Fruit fly (Drosophila melanogaster) whole organism, embryonic: ENCODE data around the gene CG32700.

Source experiments
- Antp ChIP-seq: fragments of 200-800 bp; sonication (Bioruptor generic); optimal IDR thresholded peaks from 3 replicates; lab custom pipeline; 2016; ENCODE audit warnings: missing biosample characterization, missing genetic modification characterization
- Atf3 ChIP-seq: fragments of 200-800 bp; sonication (Bioruptor generic); optimal IDR thresholded peaks from 3 replicates; lab custom pipeline; 2016; ENCODE audit warnings: missing biosample characterization, missing genetic modification characterization
- CG10462 ChIP-seq: fragments of 200-800 bp; sonication (Bioruptor generic); optimal IDR thresholded peaks from 2 replicates; lab custom pipeline; 2016; ENCODE audit warnings: missing biosample characterization, missing genetic modification characterization
- CG12104 ChIP-seq: fragments of 200-800 bp; sonication (Bioruptor generic); optimal IDR thresholded peaks from 3 replicates; lab custom pipeline; 2016; ENCODE audit warnings: missing biosample characterization, missing genetic modification characterization
- CG12236 ChIP-seq: fragments of 200-800 bp; sonication (Bioruptor generic); optimal IDR thresholded peaks from 2 replicates; lab custom pipeline; 2016; ENCODE audit warnings: missing biosample characterization, missing genetic modification characterization
- CG12744 ChIP-seq: fragments of 200-800 bp; sonication (Bioruptor generic); optimal IDR thresholded peaks from 2 replicates; lab custom pipeline; 2016; ENCODE audit warnings: missing biosample characterization, missing genetic modification characterization
- CG13123 ChIP-seq: fragments of 200-800 bp; sonication (Bioruptor generic); optimal IDR thresholded peaks from 2 replicates; lab custom pipeline; 2016; ENCODE audit warnings: missing biosample characterization, missing genetic modification characterization
- CG13296 ChIP-seq: fragments of 200-800 bp; sonication (Bioruptor generic); optimal IDR thresholded peaks from 3 replicates; lab custom pipeline; 2018; ENCODE audit warnings: missing biosample characterization, mild to moderate bottlenecking, missing genetic modification characterization
- CG30020 ChIP-seq: fragments of 200-800 bp; optimal IDR thresholded peaks from 2 replicates; lab custom pipeline; 2019; ENCODE audit warnings: missing biosample characterization, mild to moderate bottlenecking, missing genetic modification characterization, moderate library complexity
- CG31441 ChIP-seq: fragments of 200-800 bp; sonication (Bioruptor generic); IDR thresholded peaks from 2 replicates; pipeline ENCODE4 v1.3.6; 2022; ENCODE audit warnings: missing biosample characterization, missing genetic modification characterization
- CG3163 ChIP-seq: fragments of 200-800 bp; sonication (Bioruptor generic); optimal IDR thresholded peaks from 3 replicates; lab custom pipeline; 2016; ENCODE audit warnings: missing biosample characterization, missing genetic modification characterization
- CG34422 ChIP-seq: fragments of 200-800 bp; sonication (Bioruptor generic); IDR thresholded peaks from 3 replicates; pipeline ENCODE4 v1.3.6; 2022; ENCODE audit warnings: missing biosample characterization, missing genetic modification characterization
- CG3838 ChIP-seq: fragments of 200-800 bp; sonication (Bioruptor generic); optimal IDR thresholded peaks from 3 replicates; lab custom pipeline; 2016; ENCODE audit warnings: missing biosample characterization, missing genetic modification characterization
- CG4328 ChIP-seq: fragments of 200-800 bp; sonication (Bioruptor generic); optimal IDR thresholded peaks from 3 replicates; lab custom pipeline; 2017; ENCODE audit warnings: missing biosample characterization, missing genetic modification reagents, missing genetic modification characterization
- CG5245 ChIP-seq: fragments of 200-800 bp; sonication (Bioruptor generic); optimal IDR thresholded peaks from 3 replicates; lab custom pipeline; 2016; ENCODE audit warnings: missing biosample characterization, missing genetic modification characterization
- CG6654 ChIP-seq: fragments of 200-800 bp; sonication (Bioruptor generic); optimal IDR thresholded peaks from 2 replicates; lab custom pipeline; 2017; ENCODE audit warnings: missing biosample characterization, mild to moderate bottlenecking, missing genetic modification characterization
- CG7357 ChIP-seq: fragments of 200-800 bp; sonication (Bioruptor generic); IDR thresholded peaks from 3 replicates; pipeline ENCODE4 v1.3.6; 2022; ENCODE audit warnings: missing biosample characterization, missing genetic modification characterization
- CG8089 ChIP-seq: fragments of 200-800 bp; sonication (Bioruptor generic); optimal IDR thresholded peaks from 3 replicates; lab custom pipeline; 2016; ENCODE audit warnings: missing biosample characterization, missing genetic modification characterization
- CG8359 ChIP-seq: fragments of 200-800 bp; sonication (Bioruptor generic); optimal IDR thresholded peaks from 2 replicates; lab custom pipeline; 2017; ENCODE audit warnings: missing biosample characterization, mild to moderate bottlenecking, missing genetic modification characterization, borderline replicate concordance
- Camta ChIP-seq: fragments of 200-800 bp; sonication (Bioruptor generic); optimal IDR thresholded peaks from 2 replicates; lab custom pipeline; 2016; ENCODE audit warnings: missing biosample characterization, missing genetic modification characterization
- Dfd ChIP-seq, 2 experiments: fragments of >200 bp; optimal IDR thresholded peaks; 2 replicates each; lab custom pipeline; 2017; ENCODE audit warnings: missing biosample characterization in 2 of 2, missing genetic modification characterization in 2 of 2
- Dip3 ChIP-seq: fragments of 200-800 bp; sonication (Bioruptor generic); optimal IDR thresholded peaks from 3 replicates; lab custom pipeline; 2016; ENCODE audit warnings: missing biosample characterization, missing genetic modification characterization
- Dp ChIP-seq: fragments of 200-800 bp; sonication (Bioruptor generic); optimal IDR thresholded peaks from 2 replicates; lab custom pipeline; 2018; ENCODE audit warnings: missing biosample characterization, mild to moderate bottlenecking, missing genetic modification characterization, moderate library complexity
- Elba2 ChIP-seq: fragments of 200-800 bp; sonication (Bioruptor generic); optimal IDR thresholded peaks from 3 replicates; lab custom pipeline; 2016; ENCODE audit warnings: missing biosample characterization, missing genetic modification characterization
- H15 ChIP-seq: fragments of 200-800 bp; sonication (Bioruptor generic); IDR thresholded peaks from 3 replicates; pipeline ENCODE4 v1.3.6; 2022; ENCODE audit warnings: missing biosample characterization, missing genetic modification characterization
- Hr78 ChIP-seq, 2 experiments: fragments of 200-800 bp in 1 of 2; fragments of >200 bp in 1 of 2; sonication (Bioruptor generic) in 1 of 2; optimal IDR thresholded peaks; 2 replicates each; lab custom pipeline; 2017 to 2019; ENCODE audit warnings: missing biosample characterization in 2 of 2, missing genetic modification characterization in 2 of 2, mild to moderate bottlenecking in 1 of 2, moderate library complexity in 1 of 2
- Kr ChIP-seq: fragments of 200-800 bp; sonication (Bioruptor generic); optimal IDR thresholded peaks from 2 replicates; lab custom pipeline; 2017; ENCODE audit warnings: missing biosample characterization, mild to moderate bottlenecking, missing genetic modification characterization
- MESR4 ChIP-seq: fragments of 200-800 bp; sonication (Bioruptor generic); optimal IDR thresholded peaks from 2 replicates; lab custom pipeline; 2018; ENCODE audit warnings: missing biosample characterization, mild to moderate bottlenecking, missing genetic modification characterization, moderate library complexity
- Mad ChIP-seq: fragments of 200-800 bp; sonication (Bioruptor generic); optimal IDR thresholded peaks from 2 replicates; lab custom pipeline; 2016; ENCODE audit warnings: missing biosample characterization, missing genetic modification characterization
- NC2β ChIP-seq: fragments of 200-800 bp; sonication (Bioruptor generic); optimal IDR thresholded peaks from 2 replicates; lab custom pipeline; 2016; ENCODE audit warnings: missing biosample characterization, missing genetic modification characterization
- NfI ChIP-seq: fragments of 200-800 bp; sonication (Bioruptor generic); optimal IDR thresholded peaks from 3 replicates; lab custom pipeline; 2018; ENCODE audit warnings: missing biosample characterization, mild to moderate bottlenecking, missing genetic modification characterization, moderate library complexity
- Oaz ChIP-seq: fragments of 200-800 bp; sonication (Bioruptor generic); IDR thresholded peaks from 2 replicates; pipeline ENCODE4 v1.3.6; 2022; ENCODE audit warnings: missing biosample characterization, missing genetic modification characterization
- PHDP ChIP-seq: fragments of 200-800 bp; sonication (Bioruptor generic); optimal IDR thresholded peaks from 3 replicates; lab custom pipeline; 2018; ENCODE audit warnings: missing biosample characterization, mild to moderate bottlenecking, missing genetic modification characterization, moderate library complexity
- Sry-δ ChIP-seq: fragments of 200-800 bp; sonication (Bioruptor generic); optimal IDR thresholded peaks from 2 replicates; lab custom pipeline; 2016; ENCODE audit warnings: missing biosample characterization, missing genetic modification characterization
- Usf ChIP-seq: fragments of 200-800 bp; sonication (Bioruptor generic); optimal IDR thresholded peaks from 2 replicates; lab custom pipeline; 2017; ENCODE audit warnings: missing genotype, missing biosample characterization, missing genetic modification characterization
- bowl ChIP-seq: fragments of 200-800 bp; sonication (Bioruptor generic); IDR thresholded peaks from 2 replicates; pipeline ENCODE4 v1.3.6; 2022; ENCODE audit warnings: missing biosample characterization, missing genetic modification characterization
- caup ChIP-seq: fragments of 200-800 bp; sonication (Bioruptor generic); optimal IDR thresholded peaks from 3 replicates; lab custom pipeline; 2017; ENCODE audit warnings: missing biosample characterization, mild to moderate bottlenecking, missing genetic modification characterization, moderate library complexity; ENCODE audit not compliant: severe bottlenecking
- chm ChIP-seq: fragments of 200-800 bp; sonication (Bioruptor generic); IDR thresholded peaks from 2 replicates; pipeline ENCODE4 v1.3.6; 2022; ENCODE audit warnings: missing biosample characterization, missing genetic modification characterization
- chn ChIP-seq: fragments of 200-800 bp; sonication (Bioruptor generic); optimal IDR thresholded peaks from 2 replicates; lab custom pipeline; 2016; ENCODE audit warnings: missing biosample characterization, missing genetic modification characterization
- cwo ChIP-seq: fragments of 200-800 bp; sonication (Bioruptor generic); optimal IDR thresholded peaks from 3 replicates; lab custom pipeline; 2017; ENCODE audit warnings: missing biosample characterization, missing genetic modification characterization, mild to moderate bottlenecking, moderate library complexity, missing genetic modification reagents
- emc ChIP-seq: fragments of 200-800 bp; sonication (Bioruptor generic); optimal IDR thresholded peaks from 2 replicates; lab custom pipeline; 2016; ENCODE audit warnings: missing biosample characterization, missing genetic modification characterization
- fru ChIP-seq: fragments of >200 bp; optimal IDR thresholded peaks from 2 replicates; lab custom pipeline; 2017
- gcm2 ChIP-seq: fragments of 200-800 bp; sonication (Bioruptor generic); optimal IDR thresholded peaks from 2 replicates; lab custom pipeline; 2016; ENCODE audit warnings: missing biosample characterization, missing genetic modification characterization
- gro ChIP-seq: fragments of 200-800 bp; sonication (Bioruptor generic); optimal IDR thresholded peaks from 2 replicates; lab custom pipeline; 2016; ENCODE audit warnings: missing biosample characterization, missing genetic modification characterization
- gsb ChIP-seq: fragments of 200-800 bp; sonication (Bioruptor generic); IDR thresholded peaks from 2 replicates; pipeline ENCODE4 v1.3.6; 2022; ENCODE audit warnings: missing biosample characterization, missing genetic modification characterization
- maf-S ChIP-seq: fragments of 200-800 bp; sonication (Bioruptor generic); optimal IDR thresholded peaks from 2 replicates; lab custom pipeline; 2016; ENCODE audit warnings: missing biosample characterization, missing genetic modification characterization
- org-1 ChIP-seq: fragments of 200-800 bp; sonication (Bioruptor generic); optimal IDR thresholded peaks from 2 replicates; lab custom pipeline; 2017; ENCODE audit warnings: missing biosample characterization, missing genetic modification characterization
- peb ChIP-seq: fragments of 200-800 bp; sonication (Bioruptor generic); IDR thresholded peaks from 2 replicates; pipeline ENCODE4 v1.3.6; 2022; ENCODE audit warnings: missing biosample characterization, missing genetic modification characterization
- prd ChIP-seq, 3 experiments: fragments of >200 bp in 2 of 3; fragments of 200-800 bp in 1 of 3; sonication (Bioruptor generic) in 1 of 3; optimal IDR thresholded peaks in 2 of 3; IDR thresholded peaks in 1 of 3; 2 replicates in 2 of 3; 3 replicates in 1 of 3; pipeline versions ENCODE4 v1.3.6 to Lab custom; 2017 to 2022; ENCODE audit warnings: missing biosample characterization in 1 of 3, missing genetic modification characterization in 1 of 3
- trem ChIP-seq: fragments of 200-800 bp; optimal IDR thresholded peaks from 3 replicates; lab custom pipeline; 2019; ENCODE audit warnings: missing biosample characterization, mild to moderate bottlenecking, missing genetic modification characterization, moderate library complexity

CG32700 gene

DNA sequence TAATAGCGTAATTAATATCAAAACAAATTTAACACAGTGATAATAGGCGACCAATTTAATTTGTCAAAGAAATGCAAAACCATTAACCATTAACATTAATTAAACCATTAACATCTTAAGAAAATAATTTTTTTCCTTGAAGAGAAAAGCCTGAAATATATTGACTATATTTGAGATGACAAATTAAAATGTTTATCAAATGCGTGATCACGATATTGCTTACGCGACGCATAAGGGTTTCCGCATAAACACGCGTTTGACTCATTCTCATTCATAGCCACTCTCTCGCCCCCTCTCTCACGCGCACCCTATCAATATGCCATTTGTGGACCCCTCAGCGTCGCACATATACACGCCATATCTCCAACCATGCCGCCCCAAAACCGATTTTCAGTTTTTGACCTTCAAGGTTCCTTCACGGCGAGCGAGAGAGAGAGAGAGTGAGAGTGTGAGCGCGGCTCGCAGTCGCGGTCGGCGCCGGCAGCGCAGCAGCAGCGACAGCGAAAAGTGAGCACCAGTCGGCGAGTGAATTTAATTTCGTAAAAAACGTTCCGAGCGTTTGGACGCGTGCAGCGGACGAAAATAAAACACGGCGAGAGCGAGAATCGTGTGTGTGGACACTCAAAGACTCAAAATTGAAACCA, 34.8 kb upstream of the CG32700 start, which contains the start of gene Hex-A (continued):
- TF ChIP-seq caup (GFP tag; lab: Kevin White, UChicago) (peak; percentile 97), CG30020 (tag; lab: Kevin White, UChicago) (peak; percentile 84), CG13123 (peak; percentile 81), Camta (GFP tag; lab: Kevin White, UChicago) (peak; percentile 95), prd (optimal IDR thresholded peaks at IDR 0.05; lab: Kevin White, UChicago) (no peak), prd (GFP tag; IDR thresholded peaks at IDR 0.05; lab: Robert Waterston, UW) (peak; percentile 77), Antp (peak; percentile 85), chm (GFP tag; lab: Robert Waterston, UW) (peak; percentile 84), bowl (peak; percentile 65), CG3838 (peak; percentile 90), cwo (GFP tag; lab: Kevin White, UChicago) (peak; percentile 96), gro (GFP tag; lab: Kevin White, UChicago) (peak; percentile 96), CG8359 (peak; percentile 87), NfI (GFP tag; lab: Kevin White, UChicago) (peak; percentile 97), gsb (GFP tag; lab: Robert Waterston, UW) (peak; percentile 88), Hr78 (GFP tag; optimal IDR thresholded peaks at IDR 0.05; lab: Kevin White, UChicago) (peak in 1 of 2 experiments; percentile 94), CG12744 (GFP tag; lab: Kevin White, UChicago) (peak; percentile 96), CG13296 (GFP tag; lab: Kevin White, UChicago) (peak; percentile 99), trem (tag; lab: Kevin White, UChicago) (peak; percentile 92), Dip3 (GFP tag; lab: Kevin White, UChicago) (peak; percentile 95), Atf3 (GFP tag; lab: Kevin White, UChicago) (peak; percentile 87), Usf (GFP tag; lab: Kevin White, UChicago) (peak; percentile 91), Elba2 (GFP tag; lab: Kevin White, UChicago) (no peak), chn (peak; percentile 90), CG10462 (GFP tag; lab: Kevin White, UChicago) (peak; percentile 89), Sry-δ (GFP tag; lab: Kevin White, UChicago) (peak; percentile 62), PHDP (tag; lab: Kevin White, UChicago) (peak; percentile 99), MESR4 (GFP tag; lab: Kevin White, UChicago) (peak; percentile 23), Oaz (GFP tag; lab: Robert Waterston, UW) (peak; percentile 89), CG6654 (GFP tag; lab: Kevin White, UChicago) (peak; percentile 86), CG12104 (GFP tag; lab: Kevin White, UChicago) (peak; percentile 96), Dfd (GFP tag; optimal IDR thresholded peaks at IDR 0.05; lab: Kevin White, UChicago) (no peak), fru (lab: Kevin White, UChicago) (no peak), NC2β (peak; percentile 84), maf-S (GFP tag; lab: Kevin White, UChicago) (peak; percentile 92), CG4328 (GFP tag; lab: Kevin White, UChicago) (peak; percentile 99), Mad (GFP tag; lab: Kevin White, UChicago) (peak; percentile 92), Kr (GFP tag; lab: Kevin White, UChicago) (no peak), CG12236 (GFP tag; lab: Kevin White, UChicago) (peak; percentile 90), gcm2 (peak; percentile 85), CG31441 (peak; percentile 93), Dp (GFP tag; lab: Kevin White, UChicago) (peak; percentile 16), H15 (peak; percentile 70), CG7357 (GFP tag; lab: Robert Waterston, UW) (peak; percentile 85), peb (GFP tag; lab: Robert Waterston, UW) (peak; percentile 82), org-1 (GFP tag; lab: Kevin White, UChicago) (peak; percentile 96), CG8089 (peak; percentile 87), emc (GFP tag; lab: Kevin White, UChicago) (peak; percentile 88), CG5245 (GFP tag; lab: Kevin White, UChicago) (peak; percentile 78), CG3163 (GFP tag; lab: Kevin White, UChicago) (peak; percentile 76), CG34422 (GFP tag; lab: Robert Waterston, UW) (peak; percentile 86)
